2 fruit fly cellular contexts compared by ENCODE assay signal in the genomic region with DNA sequence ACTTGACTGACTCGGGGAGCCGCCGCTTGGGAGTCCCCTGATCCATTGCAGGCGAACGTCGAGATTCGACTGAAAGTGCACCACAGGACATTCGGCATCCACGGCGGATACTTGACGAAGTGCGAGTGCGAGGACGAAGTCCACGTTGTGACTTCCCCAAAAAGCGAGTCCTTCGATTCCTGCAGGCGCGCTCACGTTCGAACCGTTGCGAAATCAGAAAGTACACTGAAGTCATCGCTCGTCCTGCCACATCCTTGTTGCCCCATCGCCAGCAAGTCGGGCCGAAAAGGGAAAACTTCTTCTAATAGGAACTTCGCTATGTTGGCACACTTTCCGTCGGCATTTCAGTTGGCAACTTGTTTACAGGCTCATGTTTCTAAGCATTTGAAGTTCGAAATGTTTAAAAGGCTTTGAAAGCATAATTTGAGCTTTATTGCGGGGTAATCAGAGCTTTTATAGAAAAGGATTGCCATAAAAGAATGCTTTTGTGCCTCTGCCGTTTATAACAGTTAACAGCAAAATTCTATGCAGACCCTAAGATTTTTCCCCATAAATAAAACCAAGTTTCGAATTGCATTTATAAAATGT.
TF ChIP-seq lines count a peak whose summit lies in the region.

A gene (minus strand): TSS at position 232 of the 588 bp plus-strand sequence.

- no peak for TF ChIP-seq CTCF in whole organism, embryonic (GFP tag; optimal IDR thresholded peaks at IDR 0.05; lab: Kevin White, UChicago)

TF ChIP-seq in whole organism, adult, 20 proteins besides CTCF, POLR2A, EP300 and RAD21:
- TF ChIP-seq toe (GFP tag; optimal IDR thresholded peaks at IDR 0.05; lab: Kevin White, UChicago) (no peak), pad (GFP tag; optimal IDR thresholded peaks at IDR 0.05; lab: Kevin White, UChicago) (peak; percentile 62), CG7045 (GFP tag; optimal IDR thresholded peaks at IDR 0.05; lab: Kevin White, UChicago) (no peak), bab1 (GFP tag; optimal IDR thresholded peaks at IDR 0.05; lab: Kevin White, UChicago) (no peak), Clk (GFP tag; optimal IDR thresholded peaks at IDR 0.05; lab: Kevin White, UChicago) (no peak), CG11617 (GFP tag; optimal IDR thresholded peaks at IDR 0.05; lab: Kevin White, UChicago) (no peak), CG14711 (tag; optimal IDR thresholded peaks at IDR 0.05; lab: Kevin White, UChicago) (no peak), Crg-1 (GFP tag; optimal IDR thresholded peaks at IDR 0.05; lab: Kevin White, UChicago) (no peak)

TF ChIP-seq in whole organism, embryonic, 481 proteins besides CTCF, POLR2A, EP300 and RAD21:
- TF ChIP-seq CG13287 (GFP tag; IDR thresholded peaks at IDR 0.05; lab: Robert Waterston, UW; ENCODE audit: partially characterized antibody) (no peak), CG18476 (GFP tag; optimal IDR thresholded peaks at IDR 0.05; lab: Kevin White, UChicago) (no peak), Dbx (GFP tag; IDR thresholded peaks at IDR 0.05; lab: Robert Waterston, UW) (0 out of 3 replicates have a peak, but pooled peaks have one; percentile 25), org-1 (GFP tag; optimal IDR thresholded peaks at IDR 0.05; lab: Kevin White, UChicago) (no peak), mam (GFP tag; optimal IDR thresholded peaks at IDR 0.05; lab: Kevin White, UChicago) (no peak), Deaf1 (tag; optimal IDR thresholded peaks at IDR 0.05; lab: Kevin White, UChicago) (peak; percentile 94), Xbp1 (GFP tag; optimal IDR thresholded peaks at IDR 0.05; lab: Kevin White, UChicago) (no peak), NK7.1 (GFP tag; optimal IDR thresholded peaks at IDR 0.05; lab: Kevin White, UChicago) (no peak), Lpt (GFP tag; optimal IDR thresholded peaks at IDR 0.05; lab: Kevin White, UChicago) (no peak), CG11504 (tag; optimal IDR thresholded peaks at IDR 0.05; lab: Kevin White, UChicago) (peak; percentile 98), dmrt99B (tag; optimal IDR thresholded peaks at IDR 0.05; lab: Kevin White, UChicago) (no peak), bowl (GFP tag; IDR thresholded peaks at IDR 0.05; lab: Robert Waterston, UW) (no peak), peb (GFP tag; IDR thresholded peaks at IDR 0.05; lab: Robert Waterston, UW) (no peak), Meics (GFP tag; optimal IDR thresholded peaks at IDR 0.05; lab: Kevin White, UChicago) (no peak), B-H1 (GFP tag; IDR thresholded peaks at IDR 0.05; lab: Robert Waterston, UW) (no peak), tap (tag; optimal IDR thresholded peaks at IDR 0.05; lab: Kevin White, UChicago) (no peak), chinmo (GFP tag; IDR thresholded peaks at IDR 0.05; lab: Robert Waterston, UW; ENCODE audit: partially characterized antibody) (0 out of 4 replicates have a peak, but pooled peaks have one; percentile 30), CG11560 (tag; IDR thresholded peaks at IDR 0.05; lab: Robert Waterston, UW) (0 out of 3 replicates have a peak, but pooled peaks have one; percentile 27), CG1529 (GFP tag; optimal IDR thresholded peaks at IDR 0.05; lab: Kevin White, UChicago) (no peak), insv (GFP tag; optimal IDR thresholded peaks at IDR 0.05; lab: Kevin White, UChicago) (no peak), CG2889 (GFP tag; IDR thresholded peaks at IDR 0.05; lab: Robert Waterston, UW) (0 out of 3 replicates have a peak, but pooled peaks have one; percentile 29), CG7963 (GFP tag; IDR thresholded peaks at IDR 0.05; lab: Robert Waterston, UW; ENCODE audit: partially characterized antibody) (no peak)
